Fruit fly (Drosophila melanogaster) Kc167 (cell line): Measurements from ENCODE around the gene CG3961.

Source experiments
- Myc ChIP-seq: fragments of >200 bp; optimal IDR thresholded peaks from 2 replicates; lab custom pipeline; 2017; ENCODE audit warnings: missing external identifiers
- Sin3A ChIP-seq: fragments of >200 bp; optimal IDR thresholded peaks from 2 replicates; lab custom pipeline; 2018; ENCODE audit warnings: missing external identifiers
- h ChIP-seq: fragments of >200 bp; optimal IDR thresholded peaks from 3 replicates; lab custom pipeline; 2018; ENCODE audit warnings: missing external identifiers
- insv ChIP-seq: fragments of >200 bp; optimal IDR thresholded peaks from 3 replicates; lab custom pipeline; 2018; ENCODE audit warnings: missing external identifiers
- psq ChIP-seq: fragments of >200 bp; optimal IDR thresholded peaks from 2 replicates; lab custom pipeline; 2017; ENCODE audit warnings: missing external identifiers
- ttk ChIP-seq: sonication (Bioruptor generic); optimal IDR thresholded peaks from 2 replicates; lab custom pipeline; 2017; ENCODE audit warnings: missing external identifiers

Gene CG3961

DNA sequence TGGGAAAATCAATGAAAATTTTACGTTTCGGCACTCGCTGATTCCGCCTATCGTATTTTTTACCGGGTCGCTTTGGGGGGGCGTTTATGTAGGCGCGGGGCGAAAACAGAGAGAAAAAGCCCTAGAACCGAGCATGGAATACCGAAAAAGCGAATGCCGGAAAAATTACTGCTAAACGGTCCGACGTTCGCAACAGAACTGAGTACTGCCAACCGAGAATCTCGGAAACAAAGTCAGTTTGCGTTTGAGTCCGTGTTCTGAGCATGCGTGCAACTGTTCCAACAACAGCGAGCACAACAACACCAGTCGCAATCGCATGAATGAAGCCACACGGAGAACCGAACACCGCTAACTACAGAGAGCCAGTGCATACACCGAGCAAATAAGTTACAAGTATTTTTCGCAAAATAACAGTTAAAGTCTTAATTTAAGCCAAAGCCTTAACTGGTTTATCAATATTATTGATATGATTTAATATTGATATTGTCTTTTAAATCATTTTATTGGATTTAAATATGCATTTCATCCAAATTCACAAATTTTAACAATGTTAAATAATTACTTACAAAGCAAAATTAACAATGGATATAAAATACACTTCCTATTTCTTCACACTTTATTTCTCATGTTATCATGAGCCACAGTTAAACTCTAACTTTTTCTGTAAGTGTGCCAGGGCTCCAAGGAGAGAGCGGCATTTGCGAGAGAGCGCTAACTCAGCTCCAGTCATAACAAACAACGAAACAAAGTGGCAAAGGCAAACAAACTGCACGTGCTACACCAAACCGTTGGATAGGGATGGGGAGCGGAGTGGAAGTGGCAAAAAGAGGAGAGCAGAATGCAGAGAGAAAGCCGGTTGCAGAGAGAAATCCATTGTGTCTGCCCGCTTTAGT is at the start of gene CG3961:
TSS of gene CG3961 (minus strand) at position 201 of the 893 bp plus-strand sequence.
- TF ChIP-seq h (lab: Kevin White, UChicago), result no peak
- no peak for TF ChIP-seq Sin3A (lab: Kevin White, UChicago)
- TF ChIP-seq psq, result no peak
- no peak for TF ChIP-seq Myc (lab: Kevin White, UChicago)
- TF ChIP-seq insv (lab: Kevin White, UChicago), result no peak
- no peak for TF ChIP-seq ttk (lab: Kevin White, UChicago)

DNA sequence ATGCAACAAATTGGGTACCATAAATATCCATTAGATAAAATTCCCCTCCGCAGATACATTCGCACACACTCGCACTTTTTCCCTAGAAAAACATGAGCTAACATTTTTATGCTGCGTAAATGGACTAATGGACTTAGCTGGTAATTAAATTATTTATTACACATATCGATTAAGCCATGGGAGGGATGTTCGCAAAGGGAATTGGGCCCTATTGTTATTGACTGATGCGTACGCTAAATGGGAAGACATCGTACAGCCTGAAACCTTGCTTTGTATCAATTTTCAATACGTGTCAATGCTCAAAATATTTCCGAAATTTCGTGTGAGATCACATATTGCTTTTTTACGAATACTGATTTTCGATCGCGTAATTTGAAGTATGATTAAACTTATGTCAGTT is 34.5 kb upstream of the CG3961 start, which contains the start of gene CG43049:
TSS of gene CG43049 (plus strand) at position 301 of the 400 bp plus-strand sequence.
- no peak for TF ChIP-seq ttk (lab: Kevin White, UChicago)
- no peak for TF ChIP-seq insv (lab: Kevin White, UChicago)
- no peak for TF ChIP-seq h (lab: Kevin White, UChicago)
- TF ChIP-seq Sin3A (lab: Kevin White, UChicago), result no peak
- no peak for TF ChIP-seq psq
- no peak for TF ChIP-seq Myc (lab: Kevin White, UChicago)

DNA sequence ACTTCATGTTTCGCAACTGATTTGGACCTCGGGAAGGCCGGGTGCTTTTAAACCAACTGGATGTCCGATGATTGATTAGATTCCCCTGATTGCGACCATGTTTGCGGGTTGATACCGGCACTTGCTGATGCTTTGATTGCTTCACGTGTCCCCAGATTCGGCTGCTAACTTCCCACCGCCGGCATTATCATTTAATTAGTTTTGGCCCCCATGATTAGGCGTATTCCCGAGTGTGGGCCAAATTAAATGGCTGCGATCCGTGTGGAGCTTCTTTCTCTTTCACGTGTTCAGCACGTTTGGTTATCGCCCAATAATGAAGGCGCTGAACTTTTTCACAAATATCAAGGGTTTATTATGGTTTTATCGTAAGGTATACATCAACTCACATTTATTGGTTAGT is 31.8 kb upstream of the CG3961 start, which contains the start of gene CG3819:
TSS of gene CG3819 (minus strand) at position 23 of the 400 bp plus-strand sequence.
- TF ChIP-seq h (lab: Kevin White, UChicago) (no peak), Sin3A (lab: Kevin White, UChicago) (no peak), psq (no peak), insv (lab: Kevin White, UChicago) (no peak)

DNA sequence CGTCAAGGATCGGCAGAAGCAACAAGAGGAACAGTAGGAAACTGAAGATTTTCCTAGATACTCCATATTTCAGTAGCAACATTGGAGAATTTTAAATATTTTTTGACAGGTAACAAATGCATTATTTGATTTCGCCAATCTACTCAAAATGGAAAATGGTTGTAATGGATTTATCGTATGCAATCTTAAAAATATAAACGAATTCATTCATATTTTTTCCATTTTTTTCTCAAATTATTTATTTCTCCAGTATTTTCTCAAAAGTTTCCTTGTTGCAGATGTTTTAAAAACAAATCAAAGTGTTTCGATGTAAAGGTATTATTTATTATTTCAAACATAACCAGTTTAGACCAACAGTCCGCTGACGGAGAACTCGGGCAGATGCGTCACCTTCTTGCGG is 29.9 kb upstream of the CG3961 start, which contains the start of gene CG18223:
TSS of gene CG18223 (minus strand) at position 101 of the 400 bp plus-strand sequence.
- TF ChIP-seq ttk (lab: Kevin White, UChicago) (no peak), psq (no peak), insv (lab: Kevin White, UChicago) (no peak), Myc (lab: Kevin White, UChicago) (no peak), h (lab: Kevin White, UChicago) (no peak), Sin3A (lab: Kevin White, UChicago) (no peak)

DNA sequence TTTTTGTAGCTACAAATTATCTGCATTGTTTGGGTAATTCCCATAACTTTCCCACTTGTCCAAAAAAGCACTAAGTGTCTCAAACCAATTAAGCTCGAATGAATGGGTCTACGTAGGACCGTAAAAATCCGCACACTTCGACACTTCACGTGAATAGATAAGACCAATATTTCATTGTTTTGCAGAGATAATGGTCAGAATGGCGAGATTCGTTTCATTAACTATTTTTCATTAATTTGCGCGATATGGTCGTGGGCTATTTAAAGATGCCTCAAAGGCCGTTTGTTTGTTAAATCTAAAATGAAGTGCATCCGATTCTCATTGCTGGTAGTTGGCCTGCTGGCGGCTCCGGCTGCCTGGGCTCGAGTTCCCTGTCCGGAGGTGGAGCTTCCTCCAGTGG is 27.0 kb upstream of the CG3961 start, which contains the start of gene CG6839:
TSS of gene CG6839 (plus strand) at position 301 of the 400 bp plus-strand sequence.
- TF ChIP-seq h (lab: Kevin White, UChicago) (no peak), Sin3A (lab: Kevin White, UChicago) (no peak), insv (lab: Kevin White, UChicago) (no peak), Myc (lab: Kevin White, UChicago) (no peak), ttk (lab: Kevin White, UChicago) (no peak), psq (no peak)

DNA sequence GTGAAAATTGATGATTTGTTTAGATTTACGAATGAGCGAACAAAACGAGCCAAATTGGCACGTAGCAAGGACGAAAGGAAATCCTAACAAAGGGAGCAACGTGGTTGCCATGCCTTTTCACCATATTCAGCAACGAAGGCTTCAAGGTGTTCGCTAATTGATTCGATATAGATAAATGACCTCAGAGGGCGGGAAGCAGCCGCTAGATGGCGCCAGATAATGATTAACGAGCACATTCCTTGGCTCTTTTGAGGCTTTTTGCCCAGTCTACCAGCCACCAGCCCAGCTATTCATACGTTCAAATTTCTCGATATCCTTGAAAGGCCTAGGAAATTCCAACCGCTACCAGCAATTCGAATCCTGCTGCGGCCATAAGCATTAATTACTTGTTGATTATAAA is 26.2 kb upstream of the CG3961 start:
- TF ChIP-seq Sin3A (lab: Kevin White, UChicago) (no peak), Myc (lab: Kevin White, UChicago) (no peak)

DNA sequence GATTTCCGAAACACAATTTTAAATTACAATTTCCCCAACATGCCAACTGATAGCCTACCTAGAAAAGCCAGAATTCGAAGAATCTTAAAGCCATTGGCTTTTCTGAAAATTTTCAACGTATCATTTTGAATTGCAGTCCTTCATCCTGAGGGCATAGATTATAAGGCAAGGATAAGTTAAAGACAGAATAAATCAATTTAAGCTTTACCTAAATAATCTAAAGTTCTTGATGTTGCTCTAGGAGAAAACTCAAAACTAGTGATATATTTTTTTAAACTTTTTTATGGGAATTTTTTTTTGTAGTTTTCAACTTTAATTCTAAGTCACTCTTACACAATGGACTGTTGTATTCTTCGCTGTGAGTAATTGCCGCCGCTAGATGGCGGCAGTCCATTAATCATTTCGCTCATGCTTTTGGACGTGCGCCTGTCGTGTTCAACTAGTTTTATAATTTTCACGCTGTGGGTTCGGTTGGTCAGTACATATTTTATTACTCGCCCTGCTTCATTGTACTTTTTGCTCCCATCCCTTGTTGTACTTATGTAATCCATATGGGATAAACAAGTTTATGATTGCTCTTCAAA is 23.9 kb upstream of the CG3961 start, which contains the start of gene COX6AL2:
TSS of gene COX6AL2 (minus strand) at position 51 of the 584 bp plus-strand sequence.
- TF ChIP-seq h (lab: Kevin White, UChicago), result no peak
- TF ChIP-seq psq, result no peak
- TF ChIP-seq Sin3A (lab: Kevin White, UChicago), result no peak
- no peak for TF ChIP-seq insv (lab: Kevin White, UChicago)
- no peak for TF ChIP-seq Myc (lab: Kevin White, UChicago)
- TF ChIP-seq ttk (lab: Kevin White, UChicago), result no peak

DNA sequence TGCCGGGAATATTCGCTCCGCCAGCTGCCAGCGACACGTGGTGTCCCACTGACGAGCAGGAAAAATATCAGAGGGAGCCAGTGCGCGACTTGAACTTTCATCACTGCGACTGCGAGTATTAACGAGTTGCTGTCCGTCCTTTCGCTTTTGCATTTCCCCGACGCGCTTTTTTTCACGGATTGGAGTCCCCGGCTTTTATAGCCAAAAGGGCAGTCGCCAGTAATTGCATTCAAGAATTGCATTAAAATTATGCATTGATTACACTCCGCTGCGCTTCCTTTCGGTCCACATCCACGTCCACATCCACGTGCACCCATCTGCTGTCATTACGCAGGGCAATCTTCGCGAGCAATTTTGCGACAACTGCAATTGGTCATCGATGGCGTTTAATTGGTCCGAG is 20.8 kb upstream of the CG3961 start, which contains the start of gene Ir75d:
TSS of gene Ir75d (minus strand) at position 101 of the 400 bp plus-strand sequence.
- TF ChIP-seq Myc (lab: Kevin White, UChicago) (no peak), h (lab: Kevin White, UChicago) (no peak), ttk (lab: Kevin White, UChicago) (no peak), psq (no peak), Sin3A (lab: Kevin White, UChicago) (no peak), insv (lab: Kevin White, UChicago) (no peak)

DNA sequence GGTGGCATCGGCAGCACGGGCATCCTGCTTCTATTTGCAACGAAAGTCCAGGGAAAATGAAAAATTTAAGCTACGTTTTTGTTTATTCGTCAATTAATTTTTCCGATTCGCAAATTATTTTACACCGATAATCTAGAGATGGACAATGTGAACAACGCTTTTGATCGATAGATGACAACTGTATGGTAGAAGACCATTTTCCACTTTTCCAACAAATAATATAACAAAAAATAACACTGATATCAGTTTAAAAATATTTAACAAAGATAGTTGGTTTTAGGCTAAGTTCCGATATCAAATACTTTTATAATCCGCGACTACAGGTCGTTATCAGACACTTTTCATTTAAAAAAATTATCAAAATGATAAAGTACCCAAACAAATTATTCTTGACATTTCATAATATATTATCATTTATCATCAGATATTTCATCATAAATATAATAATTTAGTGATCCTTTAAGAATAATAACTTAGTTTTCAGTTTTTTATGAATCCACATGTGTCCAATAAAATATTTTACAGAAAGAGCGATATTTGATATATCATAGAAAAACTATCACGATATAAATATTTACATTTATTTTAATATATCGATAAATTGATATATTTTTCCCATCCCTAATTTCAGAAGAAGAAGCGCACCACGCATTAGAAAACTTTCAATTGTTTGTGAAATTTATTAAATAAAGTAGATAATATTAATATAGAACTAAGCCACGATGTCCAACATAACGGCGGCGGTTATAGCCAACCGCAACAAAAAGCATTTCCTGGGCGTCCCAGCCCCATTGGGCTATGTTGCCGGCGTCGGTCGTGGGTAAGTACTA is 14.7 kb upstream of the CG3961 start, which contains the start of the genes CSN1b and Prp6:
TSS of gene CSN1b (minus strand) at position 159 of the 830 bp plus-strand sequence.
TSS of gene Prp6 (plus strand) at position 601 of the 830 bp plus-strand sequence.
- TF ChIP-seq psq, result no peak
- TF ChIP-seq Sin3A (lab: Kevin White, UChicago), result no peak
- no peak for TF ChIP-seq insv (lab: Kevin White, UChicago)
- TF ChIP-seq ttk (lab: Kevin White, UChicago), result no peak
- TF ChIP-seq h (lab: Kevin White, UChicago), result no peak
- no peak for TF ChIP-seq Myc (lab: Kevin White, UChicago)

DNA sequence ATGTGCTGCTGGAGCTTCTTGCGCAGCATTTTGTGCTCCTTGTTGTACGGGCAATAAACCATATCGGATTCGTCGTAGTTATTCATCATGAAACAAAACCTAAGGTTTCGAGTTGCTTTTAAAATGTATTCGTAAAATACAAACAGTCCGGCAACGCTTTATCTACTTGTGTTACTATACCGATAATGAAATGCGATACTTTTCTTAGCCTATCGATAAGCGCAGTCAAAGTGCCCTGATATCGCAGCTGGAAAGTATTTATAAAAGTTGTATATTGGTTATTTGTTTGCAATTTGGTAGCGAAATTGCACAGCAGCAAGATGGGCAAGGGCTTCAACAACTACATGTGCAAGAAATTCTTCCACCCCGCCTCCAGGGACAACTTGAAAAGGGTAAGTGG is 11.1 kb upstream of the CG3961 start, which contains the start of the genes arx and CG6843:
TSS of gene arx (minus strand) at position 144 of the 400 bp plus-strand sequence.
TSS of gene CG6843 (plus strand) at position 184 of the 400 bp plus-strand sequence.
- no peak for TF ChIP-seq insv (lab: Kevin White, UChicago)
- TF ChIP-seq Sin3A (lab: Kevin White, UChicago), result no peak
- no peak for TF ChIP-seq ttk (lab: Kevin White, UChicago)
- no peak for TF ChIP-seq psq
- TF ChIP-seq h (lab: Kevin White, UChicago), result no peak
- TF ChIP-seq Myc (lab: Kevin White, UChicago), result no peak
